Fruit fly (Drosophila melanogaster): ENCODE results near the gene CG2006.
A peak's percentile ranks its signal among the peaks of the same experiment; 100 is the strongest.

The CG2006 gene

DNA sequence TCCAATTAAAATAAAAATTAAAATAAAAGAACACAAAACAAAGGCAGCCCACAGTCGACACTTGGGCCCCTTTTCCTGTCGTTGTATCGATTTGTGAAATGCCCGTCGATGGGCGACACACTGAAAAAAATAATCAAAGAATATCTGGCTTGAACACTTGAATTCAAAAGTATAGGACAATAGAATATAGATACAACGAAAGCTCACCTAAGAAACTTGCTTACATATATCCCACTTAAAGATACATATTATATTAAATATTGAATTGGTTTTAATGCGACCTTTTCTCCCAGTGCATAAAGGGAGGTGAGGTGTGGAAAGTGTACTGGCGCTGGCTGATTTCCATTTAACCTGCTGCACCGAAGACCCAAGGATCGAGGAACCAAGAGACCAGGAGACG lies 32.9 kb downstream of the CG2006 start (continued):
- peak; percentile 47 for TF ChIP-seq topi (GFP tag; optimal IDR thresholded peaks at IDR 0.05)
- peak; percentile 28 for TF ChIP-seq CG8319 (GFP tag; optimal IDR thresholded peaks at IDR 0.05)
- peak; percentile 25 for TF ChIP-seq CG31627 (GFP tag; optimal IDR thresholded peaks at IDR 0.05)
- TF ChIP-seq fkh (GFP tag; optimal IDR thresholded peaks at IDR 0.05): no peak
- peak; percentile 78 for TF ChIP-seq svp (GFP tag)
- TF ChIP-seq acj6 (GFP tag; optimal IDR thresholded peaks at IDR 0.05): peak; percentile 41
- TF ChIP-seq CG10631 (GFP tag; optimal IDR thresholded peaks at IDR 0.05): peak; percentile 57
- TF ChIP-seq Met (GFP tag; optimal IDR thresholded peaks at IDR 0.05): peak; percentile 41
- TF ChIP-seq CG11294 (GFP tag; IDR thresholded peaks at IDR 0.05): no peak
- TF ChIP-seq CG4318 (GFP tag; optimal IDR thresholded peaks at IDR 0.05): no peak
- no peak for TF ChIP-seq CG16779 (tag; optimal IDR thresholded peaks at IDR 0.05)
- TF ChIP-seq CG3919 (GFP tag; optimal IDR thresholded peaks at IDR 0.05): peak; percentile 69
- peak; percentile 37 for TF ChIP-seq CG1621 (tag; optimal IDR thresholded peaks at IDR 0.05)
- TF ChIP-seq CG10669 (GFP tag; optimal IDR thresholded peaks at IDR 0.05): peak; percentile 75
- no peak for TF ChIP-seq Sox15 (GFP tag; optimal IDR thresholded peaks at IDR 0.05)
- TF ChIP-seq CG11762 (GFP tag; optimal IDR thresholded peaks at IDR 0.05; ENCODE audit: insufficient read depth): no peak
- TF ChIP-seq net (GFP tag; optimal IDR thresholded peaks at IDR 0.05): peak; percentile 8
- peak; percentile 19 for TF ChIP-seq Smox (GFP tag; optimal IDR thresholded peaks at IDR 0.05)
- TF ChIP-seq esn (GFP tag; optimal IDR thresholded peaks at IDR 0.05): peak; percentile 47
- peak; percentile 22 for TF ChIP-seq Hr39 (GFP tag; optimal IDR thresholded peaks at IDR 0.05)
- TF ChIP-seq ss (GFP tag; optimal IDR thresholded peaks at IDR 0.05): peak in 1 of 2 experiments; percentile 55

DNA sequence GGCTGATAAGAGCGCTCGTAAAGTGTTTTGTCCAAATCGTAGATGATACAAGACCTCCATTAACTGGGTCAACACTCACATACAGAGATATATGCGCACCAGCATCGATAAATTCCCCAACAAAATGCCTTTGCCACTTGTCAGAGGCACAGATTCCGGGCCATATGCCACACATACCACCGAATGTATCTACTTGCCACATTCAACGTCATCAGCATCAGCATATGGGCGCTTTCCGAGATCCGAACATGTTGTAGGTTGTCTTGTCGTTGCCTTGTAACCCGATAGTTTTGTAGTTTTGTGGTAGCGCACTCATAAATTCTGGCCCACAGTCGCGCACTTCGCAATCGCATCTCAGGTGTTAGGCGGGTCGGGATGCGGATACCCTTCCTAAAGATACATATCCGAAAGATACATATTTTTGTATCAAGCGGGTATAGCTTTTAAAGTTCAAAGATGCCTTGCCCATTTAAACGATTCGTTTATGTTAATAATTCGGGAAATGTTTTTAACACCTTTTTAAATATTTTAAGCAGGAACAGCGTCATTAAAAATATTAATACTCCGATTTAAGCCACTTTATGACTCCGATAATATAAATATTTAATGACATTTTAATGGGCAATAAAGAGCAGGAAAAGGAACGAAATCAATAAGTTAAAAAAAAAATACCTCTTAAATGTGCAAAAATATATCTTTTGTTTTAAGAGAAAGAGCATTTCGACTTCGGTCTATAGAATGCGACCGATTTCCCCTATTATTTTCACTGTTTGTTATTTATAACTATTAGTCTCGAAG lies 34.9 kb downstream of the CG2006 start:
- TF ChIP-seq Sox102F (GFP tag; optimal IDR thresholded peaks at IDR 0.05): no peak
- peak; percentile 19 for TF ChIP-seq Eip78C (GFP tag)
- TF ChIP-seq CG32006 (GFP tag; optimal IDR thresholded peaks at IDR 0.05): peak; percentile 10

- TF ChIP-seq CG4318 (GFP tag; optimal IDR thresholded peaks at IDR 0.05) (no peak), dsx (GFP tag; optimal IDR thresholded peaks at IDR 0.05; ENCODE audit: poor library complexity, severe bottlenecking) (peak; percentile 22)
These were observed 37.3 kb downstream of the CG2006 start for dm6 chr3R:29526565-29526964.

DNA sequence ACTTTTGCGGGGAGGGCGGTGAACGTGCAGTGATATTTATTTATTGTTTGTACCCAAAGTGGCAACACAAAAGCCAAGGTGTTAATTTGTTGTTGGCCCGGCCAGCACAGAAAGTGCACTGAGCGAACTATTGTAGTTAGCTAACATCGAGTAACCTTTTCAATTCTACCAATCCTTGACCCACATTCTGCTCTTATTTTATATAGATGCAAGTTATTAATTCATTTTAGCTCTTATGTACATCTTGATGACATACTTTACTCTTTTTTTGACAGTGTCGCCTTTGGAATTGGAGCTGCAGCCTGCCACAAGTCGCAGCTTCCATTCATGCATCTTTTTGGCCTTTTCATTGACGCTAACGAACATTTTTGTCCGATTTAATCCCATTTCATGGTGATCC lies 49.2 kb downstream of the CG2006 start:
- TF ChIP-seq CG1621 (tag; optimal IDR thresholded peaks at IDR 0.05) (no peak), cyc (GFP tag; optimal IDR thresholded peaks at IDR 0.05) (peak; percentile 73), acj6 (GFP tag; optimal IDR thresholded peaks at IDR 0.05) (peak; percentile 51), lz (GFP tag; optimal IDR thresholded peaks at IDR 0.05) (peak; percentile 61), CG4318 (GFP tag; optimal IDR thresholded peaks at IDR 0.05) (no peak), CG16779 (tag; optimal IDR thresholded peaks at IDR 0.05) (no peak), Eip93F (GFP tag; optimal IDR thresholded peaks at IDR 0.05) (no peak), Ets21C (GFP tag; optimal IDR thresholded peaks at IDR 0.05) (peak; percentile 50), OdsH (GFP tag; optimal IDR thresholded peaks at IDR 0.05) (peak; percentile 55), net (GFP tag; optimal IDR thresholded peaks at IDR 0.05) (peak; percentile 19), CG9139 (GFP tag; optimal IDR thresholded peaks at IDR 0.05) (no peak), CG11902 (GFP tag; optimal IDR thresholded peaks at IDR 0.05) (peak; percentile 44), CG7368 (GFP tag; optimal IDR thresholded peaks at IDR 0.05) (peak; percentile 52), CG6808 (GFP tag; optimal IDR thresholded peaks at IDR 0.05) (peak; percentile 26), fkh (GFP tag; optimal IDR thresholded peaks at IDR 0.05) (no peak), eg (GFP tag; IDR thresholded peaks at IDR 0.05) (0 out of 3 replicates have a peak, but pooled peaks have one; percentile 33), CG11294 (GFP tag; IDR thresholded peaks at IDR 0.05) (no peak), Gug (GFP tag; IDR thresholded peaks at IDR 0.05) (no peak), Hr38 (GFP tag; optimal IDR thresholded peaks at IDR 0.05) (no peak), topi (GFP tag; optimal IDR thresholded peaks at IDR 0.05) (peak; percentile 74), spab (GFP tag; optimal IDR thresholded peaks at IDR 0.05) (peak; percentile 38), CG8119 (GFP tag; IDR thresholded peaks at IDR 0.05) (0 out of 3 replicates have a peak, but pooled peaks have one; percentile 43), CG10631 (GFP tag; optimal IDR thresholded peaks at IDR 0.05) (peak; percentile 49), vri (GFP tag; optimal IDR thresholded peaks at IDR 0.05) (peak; percentile 52), Eip78C (GFP tag) (peak; percentile 88), Sox102F (GFP tag; optimal IDR thresholded peaks at IDR 0.05) (peak; percentile 68), Blimp-1 (GFP tag; optimal IDR thresholded peaks at IDR 0.05) (peak; percentile 22), Sox14 (GFP tag; optimal IDR thresholded peaks at IDR 0.05) (peak; percentile 64), CG32006 (GFP tag; optimal IDR thresholded peaks at IDR 0.05) (peak; percentile 41), dsx (GFP tag; optimal IDR thresholded peaks at IDR 0.05; ENCODE audit: poor library complexity, severe bottlenecking) (no peak), CG34406 (GFP tag; optimal IDR thresholded peaks at IDR 0.05) (peak; percentile 50)

Measured in whole organism, prepupa.